Worm (Caenorhabditis elegans) whole organism, L4 larva: ENCODE measurements around the gene smk-1.
A peak's percentile ranks its signal among the peaks of the same experiment; 100 is the strongest.

Source experiments
- F26F4.8 ChIP-seq: fragments of 200-800 bp; sonication (Bioruptor generic); conservative IDR thresholded peaks from 2 replicates; pipeline ENCODE4 v1.3.6; 2022; ENCODE audit warnings: missing genetic modification characterization, missing compliant biosample characterization
- R02D3.7 ChIP-seq: fragments of 150-350 bp; sonication (generic microtip); optimal IDR thresholded peaks from 3 replicates; lab custom pipeline; 2014; ENCODE audit warnings: missing biosample characterization, missing genetic modification characterization
- T20F7.1 ChIP-seq: fragments of 200-800 bp; sonication (Bioruptor generic); optimal IDR thresholded peaks from 2 replicates; lab custom pipeline; 2018; ENCODE audit warnings: mild to moderate bottlenecking, missing genetic modification characterization, missing compliant biosample characterization
- T26A8.4 ChIP-seq: fragments of 200-800 bp; sonication (Bioruptor generic); IDR thresholded peaks from 2 replicates; pipeline ENCODE4 v1.3.6; 2022; ENCODE audit warnings: missing genetic modification characterization, missing compliant biosample characterization
- Y105C5A.15 ChIP-seq: fragments of 200-800 bp; sonication (Bioruptor generic); IDR thresholded peaks from 2 replicates; pipeline ENCODE4 v1.3.6; 2022; ENCODE audit warnings: missing genetic modification characterization, missing compliant biosample characterization
- Y48G9A.11 ChIP-seq: fragments of 200-800 bp; sonication (Bioruptor generic); IDR thresholded peaks from 2 replicates; pipeline ENCODE4 v1.3.6; 2022; ENCODE audit warnings: missing genetic modification reagents, missing genetic modification characterization, missing compliant biosample characterization
- Y5F2A.4 ChIP-seq: fragments of 200-800 bp; sonication (Bioruptor generic); optimal IDR thresholded peaks from 2 replicates; lab custom pipeline; 2018; ENCODE audit warnings: mild to moderate bottlenecking, missing genetic modification characterization, missing compliant biosample characterization
- Y75B8A.6 ChIP-seq: fragments of 200-800 bp; sonication (Bioruptor generic); IDR thresholded peaks from 2 replicates; pipeline ENCODE4 v1.3.6; 2022; ENCODE audit warnings: missing genetic modification reagents, missing genetic modification characterization, missing compliant biosample characterization
- ZK546.5 ChIP-seq, 2 experiments: sonication (generic microtip); optimal IDR thresholded peaks; 2 replicates each; lab custom pipeline; 2017; ENCODE audit warnings: missing biosample characterization in 2 of 2, missing genetic modification characterization in 2 of 2
- aly-2 ChIP-seq: sonication (generic microtip); optimal IDR thresholded peaks from 2 replicates; lab custom pipeline; 2018; ENCODE audit warnings: missing biosample characterization, missing genetic modification characterization
- ceh-20 ChIP-seq: fragments of 200-800 bp; sonication (Bioruptor generic); IDR thresholded peaks from 2 replicates; pipeline ENCODE4 v1.3.6; 2022; ENCODE audit warnings: missing genetic modification reagents, missing genetic modification characterization, missing compliant biosample characterization
- ceh-62 ChIP-seq: sonication (generic microtip); optimal IDR thresholded peaks from 2 replicates; lab custom pipeline; 2017; ENCODE audit warnings: missing biosample characterization, missing genetic modification characterization
- daf-16 ChIP-seq, 3 experiments: sonication (generic microtip); optimal IDR thresholded peaks; 2 replicates each; lab custom pipeline; 2016 to 2017; ENCODE audit warnings: missing genetic modification characterization in 3 of 3, missing genetic modification reagents in 3 of 3, mild to moderate bottlenecking in 2 of 3, missing compliant biosample characterization in 2 of 3, missing biosample characterization in 1 of 3, moderate library complexity in 1 of 3
- daf-19 ChIP-seq: fragments of 200-800 bp; sonication (Bioruptor generic); conservative IDR thresholded peaks from 2 replicates; pipeline ENCODE4 v1.3.6; 2022; ENCODE audit warnings: missing genetic modification characterization, missing compliant biosample characterization
- daf-8 ChIP-seq: fragments of 200-800 bp; sonication (Bioruptor generic); IDR thresholded peaks from 2 replicates; pipeline ENCODE4 v1.3.6; 2022; ENCODE audit warnings: missing genetic modification characterization, missing compliant biosample characterization
- dmd-6 ChIP-seq: fragments of 200-800 bp; sonication (Bioruptor generic); IDR thresholded peaks from 2 replicates; pipeline ENCODE4 v1.3.6; 2022; ENCODE audit warnings: missing genetic modification reagents, missing genetic modification characterization, missing compliant biosample characterization
- dmd-9 ChIP-seq: fragments of 200-800 bp; sonication (Bioruptor generic); IDR thresholded peaks from 2 replicates; pipeline ENCODE4 v1.3.6; 2022; ENCODE audit warnings: missing genetic modification reagents, missing genetic modification characterization, missing compliant biosample characterization
- dpl-1 ChIP-seq: fragments of 150-350 bp; optimal IDR thresholded peaks from 2 replicates; lab custom pipeline; 2014; ENCODE audit warnings: missing biosample characterization, missing genetic modification reagents, missing genetic modification characterization
- egl-27 ChIP-seq: sonication (generic microtip); optimal IDR thresholded peaks from 3 replicates; lab custom pipeline; 2017; ENCODE audit warnings: missing biosample characterization, missing genetic modification reagents, missing genetic modification characterization
- fkh-10 ChIP-seq: fragments of 150-350 bp; optimal IDR thresholded peaks from 2 replicates; lab custom pipeline; 2014; ENCODE audit warnings: missing biosample characterization, missing genetic modification reagents, missing genetic modification characterization
- lim-7 ChIP-seq: fragments of 200-800 bp; sonication (Bioruptor generic); IDR thresholded peaks from 2 replicates; pipeline ENCODE4 v1.3.6; 2022; ENCODE audit warnings: missing genetic modification characterization, missing compliant biosample characterization
- lin-1 ChIP-seq: fragments of 200-800 bp; sonication (Bioruptor generic); IDR thresholded peaks from 2 replicates; pipeline ENCODE4 v1.3.6; 2022; ENCODE audit warnings: missing genetic modification reagents, missing genetic modification characterization, missing compliant biosample characterization
- lin-15B ChIP-seq: fragments of 150-350 bp; sonication (generic microtip); optimal IDR thresholded peaks from 3 replicates; lab custom pipeline; 2014; ENCODE audit warnings: missing biosample characterization, missing genetic modification characterization
- lin-38 ChIP-seq: fragments of 200-800 bp; sonication (Bioruptor generic); IDR thresholded peaks from 2 replicates; pipeline ENCODE4 v1.3.6; 2022; ENCODE audit warnings: missing genetic modification reagents, missing genetic modification characterization, missing compliant biosample characterization
- lin-39 ChIP-seq: fragments of 150-350 bp; optimal IDR thresholded peaks from 2 replicates; lab custom pipeline; 2014; ENCODE audit warnings: missing biosample characterization, missing genetic modification reagents, missing genetic modification characterization
- lsy-2 ChIP-seq, 2 experiments: fragments of 150-350 bp in 1 of 2; sonication (generic microtip) in 1 of 2; optimal IDR thresholded peaks; 2 replicates each; lab custom pipeline; 2014 to 2017; ENCODE audit warnings: missing biosample characterization in 2 of 2, missing genetic modification characterization in 2 of 2
- madf-5 ChIP-seq, 2 experiments: fragments of 200-800 bp; sonication (Bioruptor generic); IDR thresholded peaks; 2 replicates each; pipeline ENCODE4 v1.3.6; 2022; ENCODE audit warnings: missing compliant biosample characterization in 2 of 2, missing genetic modification characterization in 2 of 2
- mdl-1 ChIP-seq, 2 experiments: fragments of 150-350 bp in 1 of 2; sonication (generic microtip) in 1 of 2; optimal IDR thresholded peaks; 2 replicates each; lab custom pipeline; 2014 to 2017; ENCODE audit warnings: missing biosample characterization in 2 of 2, missing genetic modification characterization in 2 of 2
- mxl-2 ChIP-seq: fragments of 200-800 bp; sonication (Bioruptor generic); conservative IDR thresholded peaks from 2 replicates; pipeline ENCODE4 v1.3.6; 2022; ENCODE audit warnings: missing genetic modification reagents, missing genetic modification characterization, missing compliant biosample characterization
- mxl-3 ChIP-seq: fragments of 200-800 bp; sonication (Bioruptor generic); optimal IDR thresholded peaks from 2 replicates; lab custom pipeline; 2018; ENCODE audit warnings: mild to moderate bottlenecking, missing genetic modification characterization, missing compliant biosample characterization
- nhr-11 ChIP-seq: fragments of 150-350 bp; optimal IDR thresholded peaks from 2 replicates; lab custom pipeline; 2014; ENCODE audit warnings: missing biosample characterization, missing genetic modification characterization
- nhr-111 ChIP-seq: fragments of 200-800 bp; sonication (Bioruptor generic); optimal IDR thresholded peaks from 2 replicates; lab custom pipeline; 2018; ENCODE audit warnings: mild to moderate bottlenecking, missing genetic modification characterization, missing compliant biosample characterization
- nhr-25 ChIP-seq: sonication (generic microtip); optimal IDR thresholded peaks from 2 replicates; lab custom pipeline; 2017; ENCODE audit warnings: missing genetic modification characterization, mild to moderate bottlenecking, missing compliant biosample characterization, antibody characterized with exemption, moderate library complexity, borderline replicate concordance; ENCODE audit not compliant: insufficient read depth
- nhr-42 ChIP-seq: fragments of 200-800 bp; sonication (Bioruptor generic); IDR thresholded peaks from 2 replicates; pipeline ENCODE4 v1.3.6; 2022; ENCODE audit warnings: missing genetic modification characterization, missing compliant biosample characterization
- nhr-48 ChIP-seq: sonication (generic microtip); optimal IDR thresholded peaks from 2 replicates; lab custom pipeline; 2016; ENCODE audit warnings: mild to moderate bottlenecking, missing genetic modification characterization, missing compliant biosample characterization
- nhr-6 ChIP-seq: fragments of 150-350 bp; optimal IDR thresholded peaks from 2 replicates; lab custom pipeline; 2014; ENCODE audit warnings: missing biosample characterization, missing genetic modification characterization
- pha-4 ChIP-seq, 2 experiments: fragments of 150-350 bp in 1 of 2; fragments of 200-800 bp in 1 of 2; sonication (Bioruptor generic) in 1 of 2; IDR thresholded peaks in 1 of 2; optimal IDR thresholded peaks in 1 of 2; 2 replicates each; pipeline versions ENCODE4 v1.3.6 to Lab custom; 2014 to 2022; ENCODE audit warnings: missing genetic modification characterization in 2 of 2, missing genetic modification reagents in 2 of 2, missing biosample characterization in 1 of 2, missing compliant biosample characterization in 1 of 2
- pqm-1 ChIP-seq: sonication (generic microtip); optimal IDR thresholded peaks from 2 replicates; lab custom pipeline; 2017; ENCODE audit warnings: missing biosample characterization, missing genetic modification characterization
- set-16 ChIP-seq: fragments of 200-800 bp; sonication (Bioruptor generic); IDR thresholded peaks from 2 replicates; pipeline ENCODE4 v1.3.6; 2022; ENCODE audit warnings: missing genetic modification reagents, missing genetic modification characterization, missing compliant biosample characterization
- skn-1 ChIP-seq: fragments of 150-350 bp; optimal IDR thresholded peaks from 2 replicates; lab custom pipeline; 2014; ENCODE audit warnings: missing biosample characterization, missing genetic modification characterization
- snpc-1.2 ChIP-seq: fragments of 200-800 bp; sonication (Bioruptor generic); IDR thresholded peaks from 2 replicates; pipeline ENCODE4 v1.3.6; 2022; ENCODE audit warnings: missing genetic modification reagents, missing genetic modification characterization, missing compliant biosample characterization
- snpc-4 ChIP-seq: fragments of 150-350 bp; optimal IDR thresholded peaks from 2 replicates; lab custom pipeline; 2014; ENCODE audit warnings: missing biosample characterization, missing genetic modification characterization
- spr-1 ChIP-seq: sonication (generic microtip); optimal IDR thresholded peaks from 2 replicates; lab custom pipeline; 2016; ENCODE audit warnings: mild to moderate bottlenecking, missing genetic modification characterization, missing compliant biosample characterization
- spr-3 ChIP-seq: fragments of 200-800 bp; sonication (Bioruptor generic); optimal IDR thresholded peaks from 2 replicates; lab custom pipeline; 2018; ENCODE audit warnings: mild to moderate bottlenecking, missing genetic modification characterization, missing compliant biosample characterization
- unc-39 ChIP-seq: sonication (generic microtip); optimal IDR thresholded peaks from 2 replicates; lab custom pipeline; 2017; ENCODE audit warnings: missing biosample characterization, missing genetic modification characterization
- vab-7 ChIP-seq: fragments of 200-800 bp; sonication (Bioruptor generic); IDR thresholded peaks from 2 replicates; pipeline ENCODE4 v1.3.6; 2022; ENCODE audit warnings: missing genetic modification reagents, missing genetic modification characterization, missing compliant biosample characterization
- zag-1 ChIP-seq: fragments of 150-350 bp; optimal IDR thresholded peaks from 2 replicates; lab custom pipeline; 2014; ENCODE audit warnings: missing biosample characterization, missing genetic modification characterization
- zfp-2 ChIP-seq: sonication (generic microtip); optimal IDR thresholded peaks from 2 replicates; lab custom pipeline; 2016; ENCODE audit warnings: mild to moderate bottlenecking, missing genetic modification characterization, missing compliant biosample characterization
- zfp-3 ChIP-seq: fragments of 200-800 bp; sonication (Bioruptor generic); conservative IDR thresholded peaks from 2 replicates; pipeline ENCODE4 v1.3.6; 2022; ENCODE audit warnings: missing genetic modification reagents, missing genetic modification characterization, missing compliant biosample characterization
- ztf-11 ChIP-seq: fragments of 150-350 bp; optimal IDR thresholded peaks from 2 replicates; lab custom pipeline; 2014; ENCODE audit warnings: missing biosample characterization, missing genetic modification characterization

smk-1 gene

ce11 chrV:8606099-8606696, 1.4 kb upstream of the smk-1 start, which contains the start of gene vps-60 (continued):
- TF ChIP-seq lsy-2 (tag; optimal IDR thresholded peaks at IDR 0.05; lab: Kevin White, UChicago) (peak; percentile 43 to 92), spr-3 (GFP tag; lab: Kevin White, UChicago) (no peak), dpl-1 (GFP tag; lab: Kevin White, UChicago) (peak; percentile 82), daf-8 (no peak), nhr-48 (tag; lab: Kevin White, UChicago) (peak; percentile 90), dmd-9 (GFP tag; lab: Robert Waterston, UW) (no peak), nhr-11 (tag; lab: Kevin White, UChicago) (peak; percentile 93), nhr-42 (GFP tag; lab: Robert Waterston, UW) (peak; percentile 77; the same call in 1 of the 2 replicates), fkh-10 (peak; percentile 74), spr-1 (peak; percentile 69), skn-1 (no peak), T20F7.1 (GFP tag; lab: Kevin White, UChicago) (peak; percentile 84), vab-7 (peak; percentile 56), daf-16 (GFP tag; optimal IDR thresholded peaks at IDR 0.05; lab: Kevin White, UChicago) (peak; percentile 26 to 53), daf-16 (tag; optimal IDR thresholded peaks at IDR 0.05; lab: Kevin White, UChicago) (peak; percentile 91), mxl-2 (0 out of 2 replicates have a peak, but pooled peaks have one; percentile 15), zfp-2 (peak; percentile 70), T26A8.4 (peak; percentile 85), ceh-62 (no peak), lin-1 (GFP tag; lab: Robert Waterston, UW) (peak; percentile 64), Y75B8A.6 (GFP tag; lab: Robert Waterston, UW) (no peak), lin-38 (GFP tag; lab: Robert Waterston, UW) (peak; percentile 77), egl-27 (tag; lab: Kevin White, UChicago) (no peak), Y105C5A.15 (no peak), ZK546.5 (tag; optimal IDR thresholded peaks at IDR 0.05; lab: Kevin White, UChicago) (no peak), unc-39 (tag; lab: Kevin White, UChicago) (no peak), set-16 (peak; percentile 84), nhr-6 (tag; lab: Kevin White, UChicago) (peak; percentile 97), lin-15B (tag; lab: Kevin White, UChicago) (no peak), pqm-1 (tag; lab: Kevin White, UChicago) (peak; percentile 23), ceh-20 (GFP tag; lab: Robert Waterston, UW) (peak; percentile 89), madf-5 (GFP tag; IDR thresholded peaks at IDR 0.05; lab: Robert Waterston, UW) (no peak), zag-1 (tag; lab: Kevin White, UChicago) (no peak), mdl-1 (tag; optimal IDR thresholded peaks at IDR 0.05; lab: Kevin White, UChicago) (peak; percentile 17 to 84), Y48G9A.11 (peak; percentile 54; the same call in 1 of the 2 replicates), lim-7 (GFP tag; lab: Robert Waterston, UW) (0 out of 2 replicates have a peak, but pooled peaks have one; percentile 26), nhr-111 (no peak), pha-4 (GFP tag; IDR thresholded peaks at IDR 0.05; lab: Robert Waterston, UW) (peak; percentile 92), pha-4 (tag; optimal IDR thresholded peaks at IDR 0.05; lab: Kevin White, UChicago) (no peak), mxl-3 (peak; percentile 58), zfp-3 (GFP tag; lab: Robert Waterston, UW) (peak; percentile 55; the same call in 1 of the 2 replicates), aly-2 (tag; lab: Kevin White, UChicago) (no peak), snpc-4 (tag; lab: Kevin White, UChicago) (peak; percentile 18), snpc-1.2 (GFP tag; lab: Robert Waterston, UW) (no peak), Y5F2A.4 (GFP tag; lab: Kevin White, UChicago) (no peak), ztf-11 (tag; lab: Kevin White, UChicago) (no peak), F26F4.8 (GFP tag; lab: Robert Waterston, UW) (no peak), R02D3.7 (tag; lab: Kevin White, UChicago) (no peak), lin-39 (tag; lab: Kevin White, UChicago) (no peak), nhr-25 (tag; lab: Kevin White, UChicago) (peak; percentile 94), dmd-6 (peak; percentile 98), daf-19 (GFP tag; lab: Robert Waterston, UW) (no peak)
